Fruit fly (Drosophila melanogaster) whole organism, adult: ENCODE data around the gene Mob2.
A peak's percentile ranks its signal among the peaks of the same experiment; 100 is the strongest.

ENCODE experiments used
- CG33017 ChIP-seq: fragments of 200-800 bp; sonication (Bioruptor generic); optimal IDR thresholded peaks from 2 replicates; lab custom pipeline; 2018; ENCODE audit warnings: missing biosample characterization, mild to moderate bottlenecking, missing genetic modification characterization, moderate library complexity
- CG5204 ChIP-seq: fragments of 200-800 bp; sonication (Bioruptor generic); optimal IDR thresholded peaks from 2 replicates; lab custom pipeline; 2016; ENCODE audit warnings: missing biosample characterization, missing genetic modification characterization
- CG7101 ChIP-seq: fragments of 200-800 bp; sonication (Bioruptor generic); optimal IDR thresholded peaks from 2 replicates; lab custom pipeline; 2018; ENCODE audit warnings: missing biosample characterization, mild to moderate bottlenecking, missing genetic modification characterization, moderate library complexity
- Crg-1 ChIP-seq: fragments of 200-800 bp; sonication (Bioruptor generic); optimal IDR thresholded peaks from 2 replicates; lab custom pipeline; 2016; ENCODE audit warnings: missing biosample characterization, missing genetic modification characterization
- Mnt ChIP-seq: fragments of 200-800 bp; sonication (Bioruptor generic); optimal IDR thresholded peaks from 2 replicates; lab custom pipeline; 2016; ENCODE audit warnings: missing biosample characterization, mild to moderate bottlenecking, missing genetic modification characterization
- bab1 ChIP-seq: fragments of 200-800 bp; sonication (Bioruptor generic); optimal IDR thresholded peaks from 3 replicates; lab custom pipeline; 2019; ENCODE audit warnings: missing biosample characterization, mild to moderate bottlenecking, missing genetic modification characterization, moderate library complexity
- kay ChIP-seq: fragments of 200-800 bp; sonication (Bioruptor generic); peaks from one replicate; lab custom pipeline; 2016; ENCODE audit warnings: missing biosample characterization, missing genetic modification characterization, borderline replicate concordance
- ovo ChIP-seq: fragments of 200-800 bp; sonication (Bioruptor generic); optimal IDR thresholded peaks from 2 replicates; lab custom pipeline; 2016; ENCODE audit warnings: missing biosample characterization, missing genetic modification characterization
- pad ChIP-seq: fragments of 200-800 bp; sonication (Bioruptor generic); optimal IDR thresholded peaks from 3 replicates; lab custom pipeline; 2017; ENCODE audit warnings: missing biosample characterization, missing genetic modification characterization, mild to moderate bottlenecking, moderate library complexity, missing genetic modification reagents
- tj ChIP-seq: fragments of 200-800 bp; sonication (Bioruptor generic); optimal IDR thresholded peaks from 3 replicates; lab custom pipeline; 2017; ENCODE audit warnings: missing biosample characterization, mild to moderate bottlenecking, missing genetic modification characterization, moderate library complexity

DNA sequence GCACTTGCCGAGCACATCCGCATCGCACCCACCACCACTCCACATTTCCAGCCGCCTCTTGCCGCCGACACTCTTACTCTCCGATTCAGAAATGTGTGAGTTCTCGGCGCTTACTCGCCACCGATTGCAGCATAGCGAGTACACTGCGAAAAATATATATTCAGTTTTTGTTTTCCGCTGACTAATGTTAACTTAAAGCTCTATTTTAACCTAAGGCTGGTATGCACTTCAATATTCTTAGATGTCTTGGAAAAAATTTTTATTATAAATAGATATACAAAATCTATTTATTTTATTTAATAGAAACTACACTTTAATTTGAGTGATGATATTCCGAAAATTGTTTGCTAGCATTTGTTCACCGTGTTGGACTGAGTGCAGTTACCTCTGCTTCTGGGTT is 37.2 kb upstream of the Mob2 start:
- TF ChIP-seq kay (GFP tag; lab: Kevin White, UChicago) (no peak), CG7101 (tag; lab: Kevin White, UChicago) (peak; percentile 0), tj (GFP tag; lab: Kevin White, UChicago) (peak; percentile 5), bab1 (GFP tag; lab: Kevin White, UChicago) (no peak), Mnt (GFP tag; lab: Kevin White, UChicago) (no peak), CG33017 (peak; percentile 48), Crg-1 (GFP tag; lab: Kevin White, UChicago) (no peak), ovo (GFP tag; lab: Kevin White, UChicago) (no peak), CG5204 (peak; percentile 14), pad (GFP tag; lab: Kevin White, UChicago) (no peak)
